Worm (Caenorhabditis elegans): Measurements from ENCODE around the gene F15G9.2.

Gene F15G9.2

ce11 chrX:9697655-9698054, 15.9 kb downstream of the F15G9.2 start:
- TF ChIP-seq tbx-11 (GFP tag; IDR thresholded peaks at IDR 0.05) (no peak), B0310.2 (tag; optimal IDR thresholded peaks at IDR 0.05) (no peak), hmg-4 (GFP tag; optimal IDR thresholded peaks at IDR 0.05) (no peak), pes-1 (GFP tag; IDR thresholded peaks at IDR 0.05) (no peak), tbx-37 (GFP tag; conservative IDR thresholded peaks at IDR 0.05) (no peak), flt-1 (GFP tag; IDR thresholded peaks at IDR 0.05) (no peak), F13C5.2 (tag; optimal IDR thresholded peaks at IDR 0.05) (no peak), sea-1 (GFP tag; conservative IDR thresholded peaks at IDR 0.05) (no peak), ceh-13 (GFP tag; optimal IDR thresholded peaks at IDR 0.05) (no peak), ama-1 (optimal IDR thresholded peaks at IDR 0.05) (no peak), ets-7 (tag; optimal IDR thresholded peaks at IDR 0.05) (no peak), ceh-36 (tag; optimal IDR thresholded peaks at IDR 0.05) (no peak), aly-1 (tag; optimal IDR thresholded peaks at IDR 0.05) (no peak), tra-4 (tag; optimal IDR thresholded peaks at IDR 0.05) (no peak), scrt-1 (GFP tag; IDR thresholded peaks at IDR 0.05) (no peak), hmbx-1 (tag; optimal IDR thresholded peaks at IDR 0.05) (no peak), hnd-1 (tag; optimal IDR thresholded peaks at IDR 0.05) (no peak)

ce11 chrX:9690445-9690844, 23.1 kb downstream of the F15G9.2 start, which contains the start of gene npr-18:
Gene npr-18, plus strand, starts transcription at chrX:9690745.
- no peak for TF ChIP-seq F13C5.2 (tag; optimal IDR thresholded peaks at IDR 0.05)
- no peak for TF ChIP-seq B0310.2 (tag; optimal IDR thresholded peaks at IDR 0.05)
- no peak for TF ChIP-seq tbx-37 (GFP tag; conservative IDR thresholded peaks at IDR 0.05)
- TF ChIP-seq aly-1 (tag; optimal IDR thresholded peaks at IDR 0.05) = no peak
- TF ChIP-seq sea-1 (GFP tag; conservative IDR thresholded peaks at IDR 0.05) = no peak
- TF ChIP-seq ama-1 (optimal IDR thresholded peaks at IDR 0.05) = no peak
- no peak for TF ChIP-seq hmg-4 (GFP tag; optimal IDR thresholded peaks at IDR 0.05)
- TF ChIP-seq hnd-1 (tag; optimal IDR thresholded peaks at IDR 0.05) = no peak
- no peak for TF ChIP-seq ceh-36 (tag; optimal IDR thresholded peaks at IDR 0.05)
- TF ChIP-seq tra-4 (tag; optimal IDR thresholded peaks at IDR 0.05) = no peak
- TF ChIP-seq ceh-13 (GFP tag; optimal IDR thresholded peaks at IDR 0.05) = no peak
- no peak for TF ChIP-seq tbx-11 (GFP tag; IDR thresholded peaks at IDR 0.05)
- TF ChIP-seq pes-1 (GFP tag; IDR thresholded peaks at IDR 0.05) = no peak
- TF ChIP-seq flt-1 (GFP tag; IDR thresholded peaks at IDR 0.05) = no peak
- TF ChIP-seq scrt-1 (GFP tag; IDR thresholded peaks at IDR 0.05) = no peak

- TF ChIP-seq ceh-36 (tag; optimal IDR thresholded peaks at IDR 0.05) (no peak), flt-1 (GFP tag; IDR thresholded peaks at IDR 0.05) (no peak), hnd-1 (tag; optimal IDR thresholded peaks at IDR 0.05) (no peak), hmg-4 (GFP tag; optimal IDR thresholded peaks at IDR 0.05) (no peak), tbx-37 (GFP tag; conservative IDR thresholded peaks at IDR 0.05) (no peak), aly-1 (tag; optimal IDR thresholded peaks at IDR 0.05) (no peak), sea-1 (GFP tag; conservative IDR thresholded peaks at IDR 0.05) (no peak), ceh-13 (GFP tag; optimal IDR thresholded peaks at IDR 0.05) (no peak), ama-1 (optimal IDR thresholded peaks at IDR 0.05) (no peak), pes-1 (GFP tag; IDR thresholded peaks at IDR 0.05) (no peak), ets-7 (tag; optimal IDR thresholded peaks at IDR 0.05) (no peak), tra-4 (tag; optimal IDR thresholded peaks at IDR 0.05) (no peak), scrt-1 (GFP tag; IDR thresholded peaks at IDR 0.05) (no peak), B0310.2 (tag; optimal IDR thresholded peaks at IDR 0.05) (no peak), hmbx-1 (tag; optimal IDR thresholded peaks at IDR 0.05) (no peak), tbx-11 (GFP tag; IDR thresholded peaks at IDR 0.05) (no peak), F13C5.2 (tag; optimal IDR thresholded peaks at IDR 0.05) (no peak)
Measured at ce11 chrX:9687264-9687663, 26.2 kb downstream of the F15G9.2 start.

ce11 chrX:9680119-9680682, 33.3 kb downstream of the F15G9.2 start, which contains the start of gene ifp-1:
Gene ifp-1, minus strand, starts transcription at chrX:9680169.
- TF ChIP-seq scrt-1 (GFP tag; IDR thresholded peaks at IDR 0.05) (no peak), ama-1 (optimal IDR thresholded peaks at IDR 0.05) (no peak), flt-1 (GFP tag; IDR thresholded peaks at IDR 0.05) (no peak), aly-1 (tag; optimal IDR thresholded peaks at IDR 0.05) (no peak), hnd-1 (tag; optimal IDR thresholded peaks at IDR 0.05) (no peak)

ce11 chrX:9679427-9679826, 34.1 kb downstream of the F15G9.2 start:
- no peak for TF ChIP-seq aly-1 (tag; optimal IDR thresholded peaks at IDR 0.05)
- TF ChIP-seq hmbx-1 (tag; optimal IDR thresholded peaks at IDR 0.05) = no peak
- TF ChIP-seq hnd-1 (tag; optimal IDR thresholded peaks at IDR 0.05) = no peak
- no peak for TF ChIP-seq hmg-4 (GFP tag; optimal IDR thresholded peaks at IDR 0.05)

- TF ChIP-seq sea-1 (GFP tag; conservative IDR thresholded peaks at IDR 0.05) = no peak
- no peak for TF ChIP-seq flt-1 (GFP tag; IDR thresholded peaks at IDR 0.05)
- no peak for TF ChIP-seq F13C5.2 (tag; optimal IDR thresholded peaks at IDR 0.05)
- no peak for TF ChIP-seq tra-4 (tag; optimal IDR thresholded peaks at IDR 0.05)
- TF ChIP-seq hnd-1 (tag; optimal IDR thresholded peaks at IDR 0.05) = no peak
Measured at ce11 chrX:9677927-9678326, 35.6 kb downstream of the F15G9.2 start.

- TF ChIP-seq flt-1 (GFP tag; IDR thresholded peaks at IDR 0.05) (no peak), sea-1 (GFP tag; conservative IDR thresholded peaks at IDR 0.05) (no peak), hmbx-1 (tag; optimal IDR thresholded peaks at IDR 0.05) (no peak), ets-7 (tag; optimal IDR thresholded peaks at IDR 0.05) (no peak), B0310.2 (tag; optimal IDR thresholded peaks at IDR 0.05) (no peak), ceh-36 (tag; optimal IDR thresholded peaks at IDR 0.05) (no peak), ama-1 (optimal IDR thresholded peaks at IDR 0.05) (no peak), aly-1 (tag; optimal IDR thresholded peaks at IDR 0.05) (no peak), scrt-1 (GFP tag; IDR thresholded peaks at IDR 0.05) (no peak)
Measured at ce11 chrX:9676788-9677454, 36.6 kb downstream of the F15G9.2 start.

Measured in whole organism, early embryonic.